Worm (Caenorhabditis elegans): ENCODE data around the gene cnc-4.

DNA sequence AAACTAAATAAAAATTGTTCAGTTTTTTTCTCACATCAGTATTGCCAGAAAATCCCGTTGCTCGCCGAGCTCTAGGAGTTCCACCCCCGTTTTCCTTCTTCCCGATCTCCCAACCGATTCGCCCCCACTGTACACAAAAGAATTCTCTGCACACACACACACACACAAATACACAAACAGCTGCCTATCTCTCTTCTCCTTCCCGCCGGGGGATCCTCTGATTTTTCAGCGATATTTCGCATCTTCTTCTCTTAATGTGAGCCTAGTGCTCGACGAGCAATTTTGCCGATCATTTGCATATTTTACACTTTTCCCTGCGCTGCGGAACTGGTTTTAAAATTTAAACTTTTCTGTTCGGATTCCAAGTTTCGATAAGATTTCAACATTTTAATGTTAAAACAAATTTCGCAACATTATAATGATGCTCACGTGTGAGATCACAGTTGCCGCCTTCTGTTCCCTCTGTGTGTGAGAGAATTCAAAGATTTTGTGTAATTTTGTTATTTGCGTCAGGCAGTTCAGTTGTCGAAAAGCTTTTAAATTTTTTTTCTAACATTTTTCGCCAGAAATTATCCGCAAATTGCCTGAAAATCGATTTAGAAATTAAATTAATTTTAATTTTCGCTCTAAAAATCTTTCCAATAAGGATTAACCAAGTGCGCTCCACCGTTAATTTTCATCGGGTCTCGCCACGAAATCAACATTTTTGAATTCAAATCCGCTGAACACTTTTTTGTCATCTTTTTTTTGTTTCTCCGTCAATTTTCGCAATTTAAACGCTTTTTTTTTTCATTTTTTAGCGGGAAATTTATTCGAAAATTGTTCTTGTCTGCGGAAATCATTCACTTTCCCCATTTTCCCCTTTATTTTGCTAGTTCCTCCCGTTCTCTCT, 24.3 kb downstream of the cnc-4 start:
- TF ChIP-seq lin-13 (GFP tag; optimal IDR thresholded peaks at IDR 0.05) (peak; percentile 57), lsy-2 (tag; optimal IDR thresholded peaks at IDR 0.05) (peak in 1 of 2 experiments; percentile 84), ama-1 (optimal IDR thresholded peaks at IDR 0.05) (no peak), daf-12 (tag; optimal IDR thresholded peaks at IDR 0.05) (no peak), F10B5.3 (tag; optimal IDR thresholded peaks at IDR 0.05) (no peak), ztf-11 (tag; optimal IDR thresholded peaks at IDR 0.05) (no peak), pha-4 (GFP tag; IDR thresholded peaks at IDR 0.05) (no peak), pha-4 (tag; optimal IDR thresholded peaks at IDR 0.05) (no peak), nhr-25 (tag; optimal IDR thresholded peaks at IDR 0.05; ENCODE audit: borderline replicate concordance, insufficient read depth) (no peak), unc-62 (GFP tag; optimal IDR thresholded peaks at IDR 0.05 in 1 of 2) (peak in 1 of 2 experiments; percentile 9), unc-62 (tag; optimal IDR thresholded peaks at IDR 0.05) (no peak), lin-39 (tag; optimal IDR thresholded peaks at IDR 0.05) (no peak)
